Worm (Caenorhabditis elegans) whole organism, early embryonic: Measurements from ENCODE around the gene Y52E8A.6.

Experiments used
- B0310.2 ChIP-seq: sonication (generic microtip); optimal IDR thresholded peaks from 2 replicates; lab custom pipeline; 2016; ENCODE audit warnings: mild to moderate bottlenecking, missing genetic modification characterization, missing compliant biosample characterization
- F13C5.2 ChIP-seq: sonication (generic microtip); optimal IDR thresholded peaks from 2 replicates; lab custom pipeline; 2017; ENCODE audit warnings: mild to moderate bottlenecking, missing genetic modification characterization, inconsistent platforms, missing compliant biosample characterization
- aly-1 ChIP-seq: sonication (generic microtip); optimal IDR thresholded peaks from 2 replicates; lab custom pipeline; 2016; ENCODE audit warnings: missing genetic modification characterization, missing compliant biosample characterization
- ama-1 ChIP-seq: fragments of 150-350 bp; optimal IDR thresholded peaks from 2 replicates; lab custom pipeline; 2014
- ceh-13 ChIP-seq: fragments of 200-800 bp; sonication (Bioruptor generic); optimal IDR thresholded peaks from 2 replicates; lab custom pipeline; 2018; ENCODE audit warnings: mild to moderate bottlenecking, missing genetic modification characterization, missing compliant biosample characterization
- ceh-36 ChIP-seq: sonication (generic microtip); optimal IDR thresholded peaks from 2 replicates; lab custom pipeline; 2016; ENCODE audit warnings: missing genetic modification characterization, inconsistent platforms, missing compliant biosample characterization
- ets-7 ChIP-seq: sonication (generic microtip); optimal IDR thresholded peaks from 2 replicates; lab custom pipeline; 2016; ENCODE audit warnings: missing genotype, missing genetic modification characterization, missing compliant biosample characterization
- flt-1 ChIP-seq: fragments of 200-800 bp; sonication (Bioruptor generic); IDR thresholded peaks from 2 replicates; pipeline ENCODE4 v1.3.6; 2022; ENCODE audit warnings: missing genetic modification characterization, missing compliant biosample characterization
- hmbx-1 ChIP-seq: sonication (generic microtip); optimal IDR thresholded peaks from 2 replicates; lab custom pipeline; 2016; ENCODE audit warnings: mild to moderate bottlenecking, missing genetic modification characterization, missing compliant biosample characterization
- hmg-4 ChIP-seq: fragments of 200-800 bp; sonication (Bioruptor generic); optimal IDR thresholded peaks from 2 replicates; lab custom pipeline; 2018; ENCODE audit warnings: mild to moderate bottlenecking, missing genetic modification characterization, missing compliant biosample characterization
- hnd-1 ChIP-seq: sonication (generic microtip); optimal IDR thresholded peaks from 2 replicates; lab custom pipeline; 2016; ENCODE audit warnings: missing genetic modification characterization, missing compliant biosample characterization
- pes-1 ChIP-seq: fragments of 200-800 bp; sonication (Bioruptor generic); IDR thresholded peaks from 2 replicates; pipeline ENCODE4 v1.3.6; 2022; ENCODE audit warnings: missing genetic modification reagents, missing genetic modification characterization, missing compliant biosample characterization
- scrt-1 ChIP-seq: fragments of 200-800 bp; sonication (Bioruptor generic); IDR thresholded peaks from 2 replicates; pipeline ENCODE4 v1.3.6; 2022; ENCODE audit warnings: missing genetic modification characterization, missing compliant biosample characterization
- sea-1 ChIP-seq: fragments of 200-800 bp; sonication (Bioruptor generic); conservative IDR thresholded peaks from 2 replicates; pipeline ENCODE4 v1.3.6; 2022; ENCODE audit warnings: missing genetic modification characterization, missing compliant biosample characterization
- tbx-11 ChIP-seq: fragments of 200-800 bp; sonication (Bioruptor generic); IDR thresholded peaks from 2 replicates; pipeline ENCODE4 v1.3.6; 2022; ENCODE audit warnings: missing genetic modification characterization, missing compliant biosample characterization
- tbx-37 ChIP-seq: fragments of 200-800 bp; sonication (Bioruptor generic); conservative IDR thresholded peaks from 2 replicates; pipeline ENCODE4 v1.3.6; 2022; ENCODE audit warnings: missing genetic modification reagents, missing genetic modification characterization, missing compliant biosample characterization
- tra-4 ChIP-seq: sonication (generic microtip); optimal IDR thresholded peaks from 2 replicates; lab custom pipeline; 2017; ENCODE audit warnings: missing genetic modification characterization, missing compliant biosample characterization

The Y52E8A.6 gene

ce11 chrII:4288111-4288510 is 31.7 kb downstream of the Y52E8A.6 start, which contains the start of gene C01F1.6:
Gene C01F1.6, minus strand, starts transcription at chrII:4288211.
- no peak for TF ChIP-seq tra-4 (tag; lab: Kevin White, UChicago)
- TF ChIP-seq ceh-13 (GFP tag; lab: Kevin White, UChicago), result no peak
- no peak for TF ChIP-seq scrt-1 (GFP tag; lab: Robert Waterston, UW)
- no peak for TF ChIP-seq ceh-36 (tag; lab: Kevin White, UChicago)
- TF ChIP-seq ama-1 (lab: Kevin White, UChicago), result no peak
- TF ChIP-seq flt-1, result no peak
- no peak for TF ChIP-seq sea-1 (GFP tag; lab: Robert Waterston, UW)
- no peak for TF ChIP-seq hnd-1
- TF ChIP-seq aly-1, result no peak
- TF ChIP-seq tbx-11, result no peak
- TF ChIP-seq pes-1 (GFP tag; lab: Robert Waterston, UW), result no peak
- no peak for TF ChIP-seq tbx-37
- no peak for TF ChIP-seq hmbx-1

- TF ChIP-seq ama-1 (lab: Kevin White, UChicago) (no peak), ets-7 (no peak), hnd-1 (no peak), B0310.2 (tag; lab: Kevin White, UChicago) (no peak), pes-1 (GFP tag; lab: Robert Waterston, UW) (no peak), scrt-1 (GFP tag; lab: Robert Waterston, UW) (no peak), flt-1 (no peak), ceh-36 (tag; lab: Kevin White, UChicago) (no peak)
Measured at ce11 chrII:4286921-4287320, 32.8 kb downstream of the Y52E8A.6 start.

- TF ChIP-seq ama-1 (lab: Kevin White, UChicago), result no peak
- no peak for TF ChIP-seq flt-1
- TF ChIP-seq ceh-13 (GFP tag; lab: Kevin White, UChicago), result no peak
- TF ChIP-seq tra-4 (tag; lab: Kevin White, UChicago), result no peak
- no peak for TF ChIP-seq ceh-36 (tag; lab: Kevin White, UChicago)
- TF ChIP-seq tbx-37, result no peak
Measured at ce11 chrII:4284305-4285193, 35.2 kb downstream of the Y52E8A.6 start.

ce11 chrII:4281743-4282142 is 38.0 kb downstream of the Y52E8A.6 start, which contains the start of gene C01F1.5:
Gene C01F1.5, minus strand, starts transcription at chrII:4281845.
- TF ChIP-seq scrt-1 (GFP tag; lab: Robert Waterston, UW), result no peak
- no peak for TF ChIP-seq hmg-4 (GFP tag; lab: Kevin White, UChicago)
- no peak for TF ChIP-seq aly-1
- TF ChIP-seq ceh-36 (tag; lab: Kevin White, UChicago), result no peak
- TF ChIP-seq tbx-11, result no peak
- TF ChIP-seq B0310.2 (tag; lab: Kevin White, UChicago), result no peak
- no peak for TF ChIP-seq tra-4 (tag; lab: Kevin White, UChicago)
- TF ChIP-seq ets-7, result no peak

ce11 chrII:4277639-4278038 is 42.1 kb downstream of the Y52E8A.6 start:
- TF ChIP-seq ceh-36 (tag; lab: Kevin White, UChicago) (peak; percentile 93), tbx-11 (no peak)

- TF ChIP-seq flt-1 (no peak), hmg-4 (GFP tag; lab: Kevin White, UChicago) (no peak), pes-1 (GFP tag; lab: Robert Waterston, UW) (no peak), F13C5.2 (tag; lab: Kevin White, UChicago) (no peak), ceh-36 (tag; lab: Kevin White, UChicago) (no peak), hmbx-1 (no peak), ama-1 (lab: Kevin White, UChicago) (no peak), B0310.2 (tag; lab: Kevin White, UChicago) (no peak), scrt-1 (GFP tag; lab: Robert Waterston, UW) (no peak), sea-1 (GFP tag; lab: Robert Waterston, UW) (no peak), tra-4 (tag; lab: Kevin White, UChicago) (no peak), hnd-1 (no peak)
Measured at ce11 chrII:4276924-4277323, 42.8 kb downstream of the Y52E8A.6 start.

ce11 chrII:4275637-4276252 is 44.0 kb downstream of the Y52E8A.6 start, which contains the start of gene npr-42:
Gene npr-42, plus strand, starts transcription at chrII:4276202.
- TF ChIP-seq tbx-37 (no peak), ceh-13 (GFP tag; lab: Kevin White, UChicago) (no peak), hnd-1 (no peak), sea-1 (GFP tag; lab: Robert Waterston, UW) (no peak), tra-4 (tag; lab: Kevin White, UChicago) (no peak), ama-1 (lab: Kevin White, UChicago) (no peak), F13C5.2 (tag; lab: Kevin White, UChicago) (no peak), ceh-36 (tag; lab: Kevin White, UChicago) (no peak), tbx-11 (no peak), scrt-1 (GFP tag; lab: Robert Waterston, UW) (no peak), hmg-4 (GFP tag; lab: Kevin White, UChicago) (no peak), flt-1 (no peak), aly-1 (no peak), ets-7 (no peak), hmbx-1 (no peak), pes-1 (GFP tag; lab: Robert Waterston, UW) (no peak), B0310.2 (tag; lab: Kevin White, UChicago) (no peak)
